Fruit fly (Drosophila melanogaster) whole organism, embryonic: Measurements from ENCODE around the gene CG14613.

Experiments
- Aef1 ChIP-seq: fragments of 200-800 bp; sonication (Bioruptor generic); IDR thresholded peaks from 3 replicates; pipeline ENCODE4 v1.3.6; 2022; ENCODE audit warnings: missing biosample characterization, missing genetic modification characterization
- CG1024 ChIP-seq: fragments of 200-800 bp; sonication (Bioruptor generic); IDR thresholded peaks from 2 replicates; pipeline ENCODE4 v1.3.6; 2022; ENCODE audit warnings: missing biosample characterization, missing genetic modification characterization
- CG12219 ChIP-seq: fragments of 200-800 bp; sonication (Bioruptor generic); optimal IDR thresholded peaks from 3 replicates; lab custom pipeline; 2018; ENCODE audit warnings: missing biosample characterization, mild to moderate bottlenecking, missing genetic modification characterization
- CG1233 ChIP-seq: fragments of 200-800 bp; sonication (Bioruptor generic); optimal IDR thresholded peaks from 4 replicates; lab custom pipeline; 2018; ENCODE audit warnings: missing biosample characterization, mild to moderate bottlenecking, missing genetic modification characterization
- CG12659 ChIP-seq: fragments of 200-800 bp; sonication (Bioruptor generic); optimal IDR thresholded peaks from 3 replicates; lab custom pipeline; 2017; ENCODE audit warnings: mild to moderate bottlenecking, missing biosample characterization, missing genetic modification reagents, missing genetic modification characterization
- CG13287 ChIP-seq: fragments of 200-800 bp; sonication (Bioruptor generic); IDR thresholded peaks from 2 replicates; pipeline ENCODE4 v1.3.6; 2022; ENCODE audit warnings: missing biosample characterization, missing genetic modification characterization; ENCODE audit not compliant: partially characterized antibody
- CG14441 ChIP-seq: fragments of 200-800 bp; sonication (Bioruptor generic); IDR thresholded peaks from 2 replicates; pipeline ENCODE4 v1.3.6; 2022; ENCODE audit warnings: missing biosample characterization, missing genetic modification characterization
- CG14710 ChIP-seq: fragments of 200-800 bp; sonication (Bioruptor generic); optimal IDR thresholded peaks from 3 replicates; lab custom pipeline; 2019; ENCODE audit warnings: missing biosample characterization, mild to moderate bottlenecking, missing genetic modification characterization, moderate library complexity
- CG15601 ChIP-seq: fragments of 200-800 bp; sonication (Bioruptor generic); optimal IDR thresholded peaks from 3 replicates; lab custom pipeline; 2019; ENCODE audit warnings: missing biosample characterization, mild to moderate bottlenecking, missing genetic modification characterization, moderate library complexity
- CG16815 ChIP-seq: fragments of 200-800 bp; sonication (Bioruptor generic); optimal IDR thresholded peaks from 3 replicates; lab custom pipeline; 2017; ENCODE audit warnings: missing biosample characterization, mild to moderate bottlenecking, missing genetic modification characterization
- CG17359 ChIP-seq: fragments of 200-800 bp; sonication (Bioruptor generic); optimal IDR thresholded peaks from 3 replicates; lab custom pipeline; 2018; ENCODE audit warnings: missing biosample characterization, mild to moderate bottlenecking, missing genetic modification characterization, moderate library complexity
- CG17385 ChIP-seq: fragments of 200-800 bp; sonication (Bioruptor generic); optimal IDR thresholded peaks from 3 replicates; lab custom pipeline; 2018; ENCODE audit warnings: missing biosample characterization, mild to moderate bottlenecking, missing genetic modification characterization
- CG18011 ChIP-seq: fragments of 200-800 bp; sonication (Bioruptor generic); optimal IDR thresholded peaks from 2 replicates; lab custom pipeline; 2017; ENCODE audit warnings: missing biosample characterization, missing genetic modification characterization, mild to moderate bottlenecking, moderate library complexity, missing genotype
- CG18764 ChIP-seq: fragments of 200-800 bp; sonication (Bioruptor generic); optimal IDR thresholded peaks from 3 replicates; lab custom pipeline; 2016; ENCODE audit warnings: missing biosample characterization, missing genetic modification characterization
- CG30020 ChIP-seq: fragments of 200-800 bp; optimal IDR thresholded peaks from 2 replicates; lab custom pipeline; 2019; ENCODE audit warnings: missing biosample characterization, mild to moderate bottlenecking, missing genetic modification characterization, moderate library complexity
- CG3163 ChIP-seq: fragments of 200-800 bp; sonication (Bioruptor generic); optimal IDR thresholded peaks from 3 replicates; lab custom pipeline; 2016; ENCODE audit warnings: missing biosample characterization, missing genetic modification characterization
- CG34422 ChIP-seq: fragments of 200-800 bp; sonication (Bioruptor generic); IDR thresholded peaks from 3 replicates; pipeline ENCODE4 v1.3.6; 2022; ENCODE audit warnings: missing biosample characterization, missing genetic modification characterization
- CG7839 ChIP-seq: fragments of 200-800 bp; sonication (Bioruptor generic); optimal IDR thresholded peaks from 3 replicates; lab custom pipeline; 2018; ENCODE audit warnings: missing biosample characterization, mild to moderate bottlenecking, missing genetic modification characterization, moderate library complexity
- CG7987 ChIP-seq: fragments of 200-800 bp; sonication (Bioruptor generic); optimal IDR thresholded peaks from 2 replicates; lab custom pipeline; 2018; ENCODE audit warnings: missing biosample characterization, mild to moderate bottlenecking, missing genetic modification characterization, moderate library complexity
- CG8281 ChIP-seq: fragments of 200-800 bp; sonication (Bioruptor generic); optimal IDR thresholded peaks from 2 replicates; lab custom pipeline; 2018; ENCODE audit warnings: missing biosample characterization, mild to moderate bottlenecking, missing genetic modification characterization, moderate library complexity
- CG8388 ChIP-seq: fragments of 200-800 bp; sonication (Bioruptor generic); optimal IDR thresholded peaks from 2 replicates; lab custom pipeline; 2019; ENCODE audit warnings: missing biosample characterization, mild to moderate bottlenecking, missing genetic modification characterization, moderate library complexity
- CG9727 ChIP-seq: fragments of 200-800 bp; sonication (Bioruptor generic); optimal IDR thresholded peaks from 3 replicates; lab custom pipeline; 2017; ENCODE audit warnings: missing biosample characterization, mild to moderate bottlenecking, missing genetic modification characterization
- D19A ChIP-seq: fragments of 200-800 bp; optimal IDR thresholded peaks from 3 replicates; lab custom pipeline; 2019; ENCODE audit warnings: missing biosample characterization, mild to moderate bottlenecking, missing genetic modification characterization, moderate library complexity
- Fer3 ChIP-seq: fragments of 200-800 bp; sonication (Bioruptor generic); optimal IDR thresholded peaks from 2 replicates; lab custom pipeline; 2018; ENCODE audit warnings: missing biosample characterization, mild to moderate bottlenecking, missing genetic modification characterization, moderate library complexity
- Hmr ChIP-seq: fragments of 200-800 bp; sonication (Bioruptor generic); optimal IDR thresholded peaks from 3 replicates; lab custom pipeline; 2017; ENCODE audit warnings: mild to moderate bottlenecking, missing biosample characterization, missing genetic modification reagents, missing genetic modification characterization
- NfI ChIP-seq: fragments of 200-800 bp; sonication (Bioruptor generic); optimal IDR thresholded peaks from 3 replicates; lab custom pipeline; 2018; ENCODE audit warnings: missing biosample characterization, mild to moderate bottlenecking, missing genetic modification characterization, moderate library complexity
- Oli ChIP-seq: fragments of 200-800 bp; sonication (Bioruptor generic); optimal IDR thresholded peaks from 2 replicates; lab custom pipeline; 2018; ENCODE audit warnings: missing biosample characterization, mild to moderate bottlenecking, missing genetic modification characterization, moderate library complexity
- Pdp1 ChIP-seq, 2 experiments: fragments of 200-800 bp; sonication (Bioruptor generic); optimal IDR thresholded peaks; 3 replicates each; lab custom pipeline; 2016; ENCODE audit warnings: missing biosample characterization in 2 of 2, missing genetic modification characterization in 2 of 2, mild to moderate bottlenecking in 1 of 2, moderate library complexity in 1 of 2
- Ptx1 ChIP-seq: fragments of 200-800 bp; sonication (Bioruptor generic); IDR thresholded peaks from 2 replicates; pipeline ENCODE4 v1.3.6; 2022; ENCODE audit warnings: missing biosample characterization, missing genetic modification characterization
- ase ChIP-seq: fragments of 200-800 bp; sonication (Bioruptor generic); IDR thresholded peaks from 3 replicates; pipeline ENCODE4 v1.3.6; 2022; ENCODE audit warnings: missing biosample characterization, missing genetic modification characterization
- bsh ChIP-seq, 2 experiments: fragments of 200-800 bp; sonication (Bioruptor generic); optimal IDR thresholded peaks; 2 replicates each; lab custom pipeline; 2017 to 2018; ENCODE audit warnings: mild to moderate bottlenecking in 2 of 2, missing biosample characterization in 2 of 2, missing genetic modification characterization in 2 of 2, moderate library complexity in 1 of 2
- cad ChIP-seq: fragments of >200 bp; optimal IDR thresholded peaks from 2 replicates; lab custom pipeline; 2017; ENCODE audit warnings: missing biosample characterization, missing genetic modification characterization
- ci ChIP-seq: fragments of 200-800 bp; sonication (Bioruptor generic); IDR thresholded peaks from 3 replicates; pipeline ENCODE4 v1.3.6; 2022; ENCODE audit warnings: missing biosample characterization, missing genetic modification characterization
- corto ChIP-seq: fragments of 200-800 bp; sonication (Bioruptor generic); optimal IDR thresholded peaks from 2 replicates; lab custom pipeline; 2016; ENCODE audit warnings: missing biosample characterization, mild to moderate bottlenecking, missing genetic modification characterization, moderate library complexity
- cwo ChIP-seq: fragments of 200-800 bp; sonication (Bioruptor generic); optimal IDR thresholded peaks from 3 replicates; lab custom pipeline; 2017; ENCODE audit warnings: missing biosample characterization, missing genetic modification characterization, mild to moderate bottlenecking, moderate library complexity, missing genetic modification reagents
- dmrt11E ChIP-seq: fragments of 200-800 bp; sonication (Bioruptor generic); optimal IDR thresholded peaks from 3 replicates; lab custom pipeline; 2018; ENCODE audit warnings: missing biosample characterization, mild to moderate bottlenecking, missing genetic modification characterization, moderate library complexity
- dpn ChIP-seq, 2 experiments: fragments of 200-800 bp; sonication (Bioruptor generic); optimal IDR thresholded peaks; 3 replicates each; lab custom pipeline; 2016; ENCODE audit warnings: missing biosample characterization in 2 of 2, missing genetic modification characterization in 2 of 2
- dysf ChIP-seq: fragments of 200-800 bp; sonication (Bioruptor generic); IDR thresholded peaks from 3 replicates; pipeline ENCODE4 v1.3.6; 2022; ENCODE audit warnings: missing biosample characterization, missing genetic modification characterization
- gcm ChIP-seq: fragments of 200-800 bp; sonication (Bioruptor generic); optimal IDR thresholded peaks from 2 replicates; lab custom pipeline; 2019; ENCODE audit warnings: missing biosample characterization, mild to moderate bottlenecking, missing genetic modification characterization, moderate library complexity
- gsb-n ChIP-seq: fragments of 200-800 bp; sonication (Bioruptor generic); optimal IDR thresholded peaks from 3 replicates; lab custom pipeline; 2018; ENCODE audit warnings: missing biosample characterization, mild to moderate bottlenecking, missing genetic modification characterization
- lab ChIP-seq: fragments of 200-800 bp; sonication (Bioruptor generic); optimal IDR thresholded peaks from 3 replicates; lab custom pipeline; 2017; ENCODE audit warnings: missing biosample characterization, missing genetic modification characterization, mild to moderate bottlenecking, moderate library complexity, missing genetic modification reagents
- nmo ChIP-seq: fragments of 200-800 bp; sonication (Bioruptor generic); optimal IDR thresholded peaks from 2 replicates; lab custom pipeline; 2018; ENCODE audit warnings: missing biosample characterization, mild to moderate bottlenecking, missing genetic modification characterization, moderate library complexity
- run ChIP-seq: fragments of 200-800 bp; sonication (Bioruptor generic); optimal IDR thresholded peaks from 3 replicates; lab custom pipeline; 2018; ENCODE audit warnings: missing biosample characterization, mild to moderate bottlenecking, missing genetic modification characterization
- trh ChIP-seq: fragments of 200-800 bp; sonication (Bioruptor generic); optimal IDR thresholded peaks from 2 replicates; lab custom pipeline; 2016; ENCODE audit warnings: missing biosample characterization, missing genetic modification characterization
- vvl ChIP-seq: fragments of 200-800 bp; sonication (Bioruptor generic); IDR thresholded peaks from 2 replicates; pipeline ENCODE4 v1.3.6; 2022; ENCODE audit warnings: missing biosample characterization, missing genetic modification characterization
- yki ChIP-seq: fragments of >200 bp; optimal IDR thresholded peaks from 3 replicates; lab custom pipeline; 2018
- zen ChIP-seq: fragments of 200-800 bp; sonication (Bioruptor generic); optimal IDR thresholded peaks from 3 replicates; lab custom pipeline; 2018; ENCODE audit warnings: missing biosample characterization, mild to moderate bottlenecking, missing genetic modification characterization, moderate library complexity
- zf30C ChIP-seq: fragments of 200-800 bp; sonication (Bioruptor generic); optimal IDR thresholded peaks from 3 replicates; lab custom pipeline; 2018; ENCODE audit warnings: missing biosample characterization, mild to moderate bottlenecking, missing genetic modification characterization

CG14613 gene

DNA sequence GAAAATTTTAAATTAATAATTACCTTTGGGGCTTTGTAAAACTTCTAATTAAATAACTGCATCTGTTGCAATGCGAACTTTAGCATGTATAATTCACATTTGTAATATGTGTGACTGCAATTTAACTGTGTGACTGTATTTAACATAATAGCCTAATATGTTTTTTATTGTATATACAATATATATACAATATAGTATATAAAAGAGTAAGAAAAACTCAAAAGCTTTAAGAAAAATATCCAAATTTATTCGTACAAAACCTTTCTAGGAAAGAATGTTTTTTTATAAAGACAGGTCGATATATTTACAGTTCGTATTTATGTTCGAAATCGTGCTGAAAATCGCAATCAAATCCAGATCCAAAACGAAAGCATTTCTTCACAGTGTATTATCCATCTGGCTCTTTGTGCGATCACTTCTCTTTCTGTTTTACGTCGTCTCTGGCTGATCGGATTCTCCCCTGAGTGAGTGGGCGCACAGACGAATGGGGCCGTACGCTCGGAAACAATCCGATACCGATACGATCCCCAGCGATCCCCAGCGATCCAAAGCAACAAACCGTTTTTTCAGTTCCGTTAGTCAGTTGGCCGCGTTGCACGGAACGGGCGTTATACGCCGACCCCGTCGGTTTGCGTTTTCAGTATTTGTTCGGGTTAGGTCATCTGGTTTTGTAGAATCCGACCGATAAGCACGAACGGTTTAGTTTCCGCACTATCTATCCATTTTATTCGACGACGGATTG lies 19.4 kb upstream of the CG14613 start (continued):
- TF ChIP-seq Pdp1 (GFP tag; optimal IDR thresholded peaks at IDR 0.05; lab: Kevin White, UChicago) (peak in 1 of 2 experiments; percentile 37), CG18764 (GFP tag; lab: Kevin White, UChicago) (peak; percentile 11), CG9727 (GFP tag; lab: Kevin White, UChicago) (peak; percentile 80), zen (tag; lab: Kevin White, UChicago) (no peak), lab (GFP tag; lab: Kevin White, UChicago) (peak; percentile 47), dpn (GFP tag; optimal IDR thresholded peaks at IDR 0.05; lab: Kevin White, UChicago) (peak in 1 of 2 experiments; percentile 61), cwo (GFP tag; lab: Kevin White, UChicago) (peak; percentile 41), nmo (GFP tag; lab: Kevin White, UChicago) (peak; percentile 85), bsh (GFP tag; optimal IDR thresholded peaks at IDR 0.05; lab: Kevin White, UChicago) (peak in 1 of 2 experiments; percentile 51), CG17359 (tag; lab: Kevin White, UChicago) (peak; percentile 51), CG14710 (tag; lab: Kevin White, UChicago) (peak; percentile 61), D19A (tag; lab: Kevin White, UChicago) (peak; percentile 62), dysf (peak; percentile 65), CG15601 (tag; lab: Kevin White, UChicago) (peak; percentile 16), cad (no peak), CG7987 (GFP tag; lab: Kevin White, UChicago) (no peak), run (no peak), CG3163 (peak; percentile 38), CG14441 (peak; percentile 49), CG16815 (GFP tag; lab: Kevin White, UChicago) (peak; percentile 41), yki (no peak), dmrt11E (tag; lab: Kevin White, UChicago) (peak; percentile 53), CG30020 (tag; lab: Kevin White, UChicago) (peak; percentile 18), gcm (GFP tag; lab: Kevin White, UChicago) (no peak), CG8388 (GFP tag; lab: Kevin White, UChicago) (peak; percentile 51), CG17385 (GFP tag; lab: Kevin White, UChicago) (peak; percentile 71), CG1233 (GFP tag; lab: Kevin White, UChicago) (peak; percentile 48), CG7839 (tag; lab: Kevin White, UChicago) (peak; percentile 74), Aef1 (peak; percentile 24; the same call in 1 of the 3 replicates), CG34422 (GFP tag; lab: Robert Waterston, UW) (no peak), Oli (tag; lab: Kevin White, UChicago) (peak; percentile 84), trh (GFP tag; lab: Kevin White, UChicago) (peak; percentile 2), CG8281 (tag; lab: Kevin White, UChicago) (peak; percentile 21), gsb-n (tag; lab: Kevin White, UChicago) (peak; percentile 38), ase (GFP tag; lab: Robert Waterston, UW) (0 out of 3 replicates have a peak, but pooled peaks have one; percentile 36), Fer3 (peak; percentile 38), CG18011 (GFP tag; lab: Kevin White, UChicago) (no peak), ci (peak; percentile 49; the same call in 2 of the 3 replicates), NfI (peak; percentile 57), CG12659 (GFP tag; lab: Kevin White, UChicago) (peak; percentile 79), Ptx1 (peak; percentile 49), CG12219 (GFP tag; lab: Kevin White, UChicago) (no peak), corto (GFP tag; lab: Kevin White, UChicago) (peak; percentile 19), zf30C (GFP tag; lab: Kevin White, UChicago) (peak; percentile 53), CG1024 (GFP tag; lab: Robert Waterston, UW) (no peak), vvl (GFP tag; lab: Robert Waterston, UW) (0 out of 2 replicates have a peak, but pooled peaks have one; percentile 19), CG13287 (peak; percentile 21; the same call in 1 of the 2 replicates), Hmr (GFP tag; lab: Kevin White, UChicago) (peak; percentile 63)
